Fruit fly (Drosophila melanogaster): ENCODE results near the gene smal.

smal gene

DNA sequence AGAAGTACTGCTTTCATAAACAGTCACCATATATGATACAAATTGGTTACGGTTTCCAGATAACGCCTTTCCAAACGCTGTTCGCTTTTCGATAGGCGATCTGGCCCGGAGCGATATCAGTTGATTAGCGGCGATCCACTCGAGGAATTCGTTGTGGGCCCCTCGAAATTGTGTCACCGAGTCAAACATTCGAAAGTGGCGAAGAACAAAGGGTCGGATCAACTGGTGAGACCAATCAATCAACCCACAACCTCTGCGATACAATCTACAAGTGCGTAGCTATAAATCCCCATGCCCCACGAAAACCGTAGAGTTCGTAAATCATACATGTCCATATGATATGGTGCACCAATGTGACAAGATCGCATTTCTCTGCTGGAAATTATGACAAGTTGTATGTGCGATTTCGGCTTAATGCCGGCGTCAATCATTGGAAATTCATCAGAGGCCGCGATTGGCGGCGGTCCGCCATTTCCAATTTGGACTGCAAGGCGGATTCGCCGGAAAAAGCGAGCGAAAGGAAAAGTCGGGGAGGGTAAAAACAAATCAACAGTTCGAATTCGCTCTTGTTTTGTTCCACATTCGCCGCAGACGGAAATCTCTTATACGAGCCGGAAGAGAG is 704 bp upstream of the smal start:
- TF ChIP-seq insv (optimal IDR thresholded peaks at IDR 0.05) (no peak), Sin3A (optimal IDR thresholded peaks at IDR 0.05) (no peak), h (optimal IDR thresholded peaks at IDR 0.05) (no peak), ttk (optimal IDR thresholded peaks at IDR 0.05) (no peak), psq (optimal IDR thresholded peaks at IDR 0.05) (no peak), Myc (optimal IDR thresholded peaks at IDR 0.05) (no peak)

DNA sequence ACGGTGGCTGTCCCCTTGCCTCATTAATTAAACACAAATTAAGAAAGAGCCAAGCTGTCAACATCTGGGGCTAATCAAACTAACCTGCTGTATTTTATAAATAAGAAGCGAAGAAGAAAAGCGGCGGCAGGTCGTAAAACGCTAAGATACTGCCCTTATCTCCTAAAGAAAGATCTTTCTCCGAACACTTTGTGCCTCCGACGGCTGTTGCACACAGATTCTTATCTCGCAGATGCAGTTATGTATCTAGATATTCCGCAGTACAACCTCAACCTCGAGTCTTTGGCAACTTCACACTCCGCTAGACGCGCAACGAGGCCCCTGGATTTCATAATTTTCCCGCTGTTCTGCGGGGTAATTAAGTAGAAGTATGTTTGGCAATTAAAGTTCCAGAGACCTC is 1.1 kb downstream of the smal start:
- TF ChIP-seq ttk (optimal IDR thresholded peaks at IDR 0.05) = no peak
- no peak for TF ChIP-seq insv (optimal IDR thresholded peaks at IDR 0.05)
- TF ChIP-seq psq (optimal IDR thresholded peaks at IDR 0.05) = no peak
- TF ChIP-seq Sin3A (optimal IDR thresholded peaks at IDR 0.05) = no peak
- no peak for TF ChIP-seq h (optimal IDR thresholded peaks at IDR 0.05)
- TF ChIP-seq Myc (optimal IDR thresholded peaks at IDR 0.05) = no peak

- no peak for TF ChIP-seq Myc (optimal IDR thresholded peaks at IDR 0.05)
- no peak for TF ChIP-seq insv (optimal IDR thresholded peaks at IDR 0.05)
- TF ChIP-seq Sin3A (optimal IDR thresholded peaks at IDR 0.05) = no peak
- TF ChIP-seq ttk (optimal IDR thresholded peaks at IDR 0.05) = no peak
- no peak for TF ChIP-seq psq (optimal IDR thresholded peaks at IDR 0.05)
- TF ChIP-seq h (optimal IDR thresholded peaks at IDR 0.05) = no peak
Measured at dm6 chr2L:6186356-6186755, 7.4 kb downstream of the smal start.

dm6 chr2L:6193004-6193566 is 14.2 kb downstream of the smal start:
- TF ChIP-seq insv (optimal IDR thresholded peaks at IDR 0.05) = no peak
- no peak for TF ChIP-seq Sin3A (optimal IDR thresholded peaks at IDR 0.05)
- TF ChIP-seq psq (optimal IDR thresholded peaks at IDR 0.05) = no peak
- TF ChIP-seq h (optimal IDR thresholded peaks at IDR 0.05) = no peak
- no peak for TF ChIP-seq Myc (optimal IDR thresholded peaks at IDR 0.05)
- TF ChIP-seq ttk (optimal IDR thresholded peaks at IDR 0.05) = no peak

DNA sequence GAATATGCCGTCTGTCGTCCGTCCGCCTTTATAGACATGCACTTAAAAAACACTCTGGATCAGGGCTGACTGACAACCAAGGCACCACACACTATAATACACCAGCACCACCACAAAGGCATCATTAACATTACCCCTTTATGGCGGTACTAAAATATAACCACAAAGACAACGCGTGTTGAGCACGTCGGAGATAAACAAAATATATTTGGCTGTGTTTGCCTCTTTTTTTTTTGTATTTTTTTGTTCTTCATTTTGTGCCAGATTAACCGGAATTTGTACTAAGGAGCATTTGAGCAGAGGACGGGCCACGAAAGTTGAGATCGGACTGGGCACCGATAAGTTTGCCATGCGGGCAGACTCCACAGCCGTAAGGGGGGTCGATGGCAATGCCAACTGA is 15.1 kb downstream of the smal start:
- no peak for TF ChIP-seq h (optimal IDR thresholded peaks at IDR 0.05)

- TF ChIP-seq Sin3A (optimal IDR thresholded peaks at IDR 0.05) (no peak), insv (optimal IDR thresholded peaks at IDR 0.05) (no peak), h (optimal IDR thresholded peaks at IDR 0.05) (no peak)
Measured at dm6 chr2L:6197773-6198172, 18.8 kb downstream of the smal start.

DNA sequence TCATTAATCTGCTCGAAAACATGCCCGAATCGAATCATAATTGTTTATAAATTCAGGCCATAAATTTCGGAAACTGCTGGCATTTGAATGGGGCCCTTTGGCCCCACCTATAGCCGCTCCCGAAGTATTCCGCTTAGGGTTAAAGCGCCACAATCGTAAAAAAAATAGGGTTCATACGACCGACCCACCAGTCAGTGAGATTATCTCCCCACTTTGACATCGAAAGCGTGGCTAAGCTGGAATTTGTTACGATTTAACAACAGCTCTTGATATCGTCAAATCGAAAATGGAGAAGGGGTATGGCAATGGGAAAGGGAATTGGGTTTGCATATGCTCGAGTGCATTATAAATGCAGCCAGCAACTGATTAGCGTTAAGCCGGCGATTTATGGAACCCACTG is 19.9 kb downstream of the smal start:
- TF ChIP-seq Sin3A (optimal IDR thresholded peaks at IDR 0.05) = no peak
- no peak for TF ChIP-seq ttk (optimal IDR thresholded peaks at IDR 0.05)
- TF ChIP-seq Myc (optimal IDR thresholded peaks at IDR 0.05) = no peak
- TF ChIP-seq psq (optimal IDR thresholded peaks at IDR 0.05) = no peak
- no peak for TF ChIP-seq h (optimal IDR thresholded peaks at IDR 0.05)
- TF ChIP-seq insv (optimal IDR thresholded peaks at IDR 0.05) = no peak

DNA sequence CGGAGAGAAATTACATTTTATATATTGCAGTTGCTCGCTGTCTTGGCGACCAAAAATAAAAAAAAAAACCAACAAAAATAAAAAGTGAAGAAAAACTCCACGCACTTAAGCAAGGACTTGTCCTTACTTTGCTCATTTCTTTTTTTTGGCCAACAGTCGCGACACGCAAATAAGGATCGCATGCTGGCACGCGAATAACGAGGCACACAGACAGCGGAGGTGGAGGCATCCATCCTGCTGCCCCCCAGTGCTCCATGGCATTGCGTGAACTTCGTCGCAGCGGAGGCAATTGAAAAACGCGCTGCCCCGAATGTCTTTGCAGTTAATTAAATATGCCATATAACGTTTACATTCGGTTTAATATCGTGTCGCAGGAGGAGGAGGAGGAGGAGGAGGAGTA is 20.6 kb downstream of the smal start:
- TF ChIP-seq h (optimal IDR thresholded peaks at IDR 0.05) (no peak), insv (optimal IDR thresholded peaks at IDR 0.05) (no peak), Sin3A (optimal IDR thresholded peaks at IDR 0.05) (no peak), psq (optimal IDR thresholded peaks at IDR 0.05) (no peak), Myc (optimal IDR thresholded peaks at IDR 0.05) (no peak), ttk (optimal IDR thresholded peaks at IDR 0.05) (no peak)

DNA sequence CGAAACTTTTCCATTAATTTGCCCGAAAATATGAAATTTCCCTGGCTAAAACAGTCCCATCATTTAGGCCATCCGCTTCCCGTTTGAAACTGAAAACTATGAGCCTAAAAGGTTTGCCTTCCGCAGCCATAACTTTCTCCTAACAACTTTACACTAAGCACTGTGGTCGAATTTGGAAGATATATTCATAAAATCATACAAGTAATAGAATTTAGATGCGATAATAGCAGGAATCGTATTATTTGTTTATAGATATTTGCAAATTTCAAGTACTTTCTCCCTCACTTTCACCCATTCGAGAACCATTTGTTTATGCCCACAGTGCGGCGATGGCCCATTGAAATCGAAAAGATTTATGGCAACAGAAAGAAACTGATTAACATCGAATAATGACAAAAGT is 22.5 kb downstream of the smal start:
- no peak for TF ChIP-seq psq (optimal IDR thresholded peaks at IDR 0.05)
- TF ChIP-seq Myc (optimal IDR thresholded peaks at IDR 0.05) = no peak
- TF ChIP-seq ttk (optimal IDR thresholded peaks at IDR 0.05) = no peak
- TF ChIP-seq h (optimal IDR thresholded peaks at IDR 0.05) = no peak

DNA sequence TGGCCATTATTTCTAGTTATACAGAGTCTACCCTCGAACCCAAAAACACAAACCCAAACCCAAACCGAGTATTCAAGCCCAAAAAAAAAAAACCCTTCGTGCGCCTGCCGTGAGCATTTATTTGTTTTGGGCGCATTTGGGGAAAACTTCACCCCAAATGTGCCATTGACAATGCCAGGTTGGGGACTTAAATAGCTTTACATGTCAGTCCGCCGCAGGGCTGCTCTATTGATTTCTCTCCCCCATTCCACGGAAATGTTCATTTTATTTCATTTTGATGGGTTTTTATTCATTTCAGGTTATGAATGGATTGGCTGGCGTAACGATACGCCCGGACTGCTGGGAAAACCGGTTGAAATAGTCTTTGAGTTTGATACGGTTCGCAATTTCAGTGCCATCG is 23.9 kb downstream of the smal start:
- TF ChIP-seq Sin3A (optimal IDR thresholded peaks at IDR 0.05) = no peak
- no peak for TF ChIP-seq h (optimal IDR thresholded peaks at IDR 0.05)
- TF ChIP-seq psq (optimal IDR thresholded peaks at IDR 0.05) = no peak
- TF ChIP-seq insv (optimal IDR thresholded peaks at IDR 0.05) = no peak
- no peak for TF ChIP-seq ttk (optimal IDR thresholded peaks at IDR 0.05)
- no peak for TF ChIP-seq Myc (optimal IDR thresholded peaks at IDR 0.05)

dm6 chr2L:6204624-6205303 is 25.8 kb downstream of the smal start:
- TF ChIP-seq h (optimal IDR thresholded peaks at IDR 0.05) (no peak), Sin3A (optimal IDR thresholded peaks at IDR 0.05) (no peak), insv (optimal IDR thresholded peaks at IDR 0.05) (no peak), Myc (optimal IDR thresholded peaks at IDR 0.05) (no peak), psq (optimal IDR thresholded peaks at IDR 0.05) (no peak), ttk (optimal IDR thresholded peaks at IDR 0.05) (no peak)

DNA sequence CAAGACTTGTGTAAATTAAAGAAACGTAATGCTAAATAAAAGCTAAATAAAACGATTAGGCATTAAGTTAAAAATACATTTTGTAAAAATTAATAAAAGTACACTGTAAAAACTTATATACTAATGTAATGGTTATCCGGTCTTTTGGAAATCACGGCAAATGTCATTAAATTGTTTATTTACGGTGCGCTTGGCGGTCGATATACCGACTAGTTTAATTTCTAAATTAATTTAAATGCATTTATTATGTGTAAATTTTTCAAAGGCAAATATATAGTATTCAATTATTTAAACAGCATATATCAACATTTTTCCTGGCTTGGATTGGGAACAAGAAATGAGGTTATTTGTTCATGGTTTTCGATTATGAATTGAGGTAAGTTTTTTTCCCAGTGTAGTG is 31.9 kb downstream of the smal start:
- TF ChIP-seq insv (optimal IDR thresholded peaks at IDR 0.05) (no peak), h (optimal IDR thresholded peaks at IDR 0.05) (no peak), ttk (optimal IDR thresholded peaks at IDR 0.05) (no peak), psq (optimal IDR thresholded peaks at IDR 0.05) (no peak), Sin3A (optimal IDR thresholded peaks at IDR 0.05) (no peak), Myc (optimal IDR thresholded peaks at IDR 0.05) (no peak)

dm6 chr2L:6211555-6211954 is 32.6 kb downstream of the smal start:
- TF ChIP-seq psq (optimal IDR thresholded peaks at IDR 0.05) (no peak), h (optimal IDR thresholded peaks at IDR 0.05) (no peak), ttk (optimal IDR thresholded peaks at IDR 0.05) (no peak), Sin3A (optimal IDR thresholded peaks at IDR 0.05) (no peak), Myc (optimal IDR thresholded peaks at IDR 0.05) (no peak), insv (optimal IDR thresholded peaks at IDR 0.05) (no peak)

All from Kc167 (cell line).